Fruit fly (Drosophila melanogaster): Measurements from ENCODE around the gene Drsl5.

Drsl5 gene

dm6 chr3L:3343260-3343659 lies 26.7 kb downstream of the Drsl5 start:
- TF ChIP-seq Mio (GFP tag; optimal IDR thresholded peaks at IDR 0.05) (no peak), usp (GFP tag; optimal IDR thresholded peaks at IDR 0.05) (no peak), Myc (optimal IDR thresholded peaks at IDR 0.05) (no peak), sage (GFP tag; optimal IDR thresholded peaks at IDR 0.05) (peak; percentile 11), pan (optimal IDR thresholded peaks at IDR 0.05) (no peak), ey (GFP tag; optimal IDR thresholded peaks at IDR 0.05) (peak; percentile 79), Jra (GFP tag; optimal IDR thresholded peaks at IDR 0.05) (peak; percentile 38), rgr (GFP tag; optimal IDR thresholded peaks at IDR 0.05) (peak; percentile 77), CG32264 (GFP tag; optimal IDR thresholded peaks at IDR 0.05) (peak; percentile 23), Dfd (GFP tag; optimal IDR thresholded peaks at IDR 0.05) (no peak), OdsH (GFP tag; optimal IDR thresholded peaks at IDR 0.05) (peak; percentile 85), Dif (GFP tag; optimal IDR thresholded peaks at IDR 0.05; ENCODE audit: partially characterized antibody) (no peak), N (GFP tag; optimal IDR thresholded peaks at IDR 0.05) (no peak), psq (GFP tag; optimal IDR thresholded peaks at IDR 0.05) (peak; percentile 85), Vsx2 (GFP tag; optimal IDR thresholded peaks at IDR 0.05; ENCODE audit: partially characterized antibody) (no peak), brk (GFP tag; optimal IDR thresholded peaks at IDR 0.05) (peak; percentile 76), Hnf4 (GFP tag; optimal IDR thresholded peaks at IDR 0.05) (peak; percentile 78), Sp1 (GFP tag; optimal IDR thresholded peaks at IDR 0.05) (peak; percentile 90), Hr78 (GFP tag; optimal IDR thresholded peaks at IDR 0.05) (no peak), dl (GFP tag; optimal IDR thresholded peaks at IDR 0.05; ENCODE audit: insufficient read depth in 1 of 2, partially characterized antibody in 2 of 2) (no peak), br (GFP tag; optimal IDR thresholded peaks at IDR 0.05) (peak; percentile 72), Hr83 (GFP tag; optimal IDR thresholded peaks at IDR 0.05; ENCODE audit: poor library complexity, severe bottlenecking) (no peak), jim (GFP tag; optimal IDR thresholded peaks at IDR 0.05) (no peak), CG9705 (GFP tag; optimal IDR thresholded peaks at IDR 0.05) (peak; percentile 60), lola (GFP tag; optimal IDR thresholded peaks at IDR 0.05) (no peak), h (GFP tag; optimal IDR thresholded peaks at IDR 0.05) (peak; percentile 85), dsf (GFP tag; optimal IDR thresholded peaks at IDR 0.05; ENCODE audit: borderline replicate concordance) (peak; percentile 19), fru (GFP tag; optimal IDR thresholded peaks at IDR 0.05) (peak; percentile 88), Rel (GFP tag; optimal IDR thresholded peaks at IDR 0.05) (no peak), Rel (tag; optimal IDR thresholded peaks at IDR 0.05) (peak; percentile 6), dmrt93B (GFP tag; optimal IDR thresholded peaks at IDR 0.05) (peak; percentile 59), woc (GFP tag; optimal IDR thresholded peaks at IDR 0.05) (peak; percentile 60), sv (GFP tag; optimal IDR thresholded peaks at IDR 0.05) (peak; percentile 16), Abd-B (GFP tag; optimal IDR thresholded peaks at IDR 0.05) (no peak), HLH106 (tag; optimal IDR thresholded peaks at IDR 0.05) (peak; percentile 78), foxo (GFP tag; optimal IDR thresholded peaks at IDR 0.05) (peak in 1 of 2 experiments; percentile 85), GATAd (GFP tag; optimal IDR thresholded peaks at IDR 0.05) (no peak), tai (GFP tag; optimal IDR thresholded peaks at IDR 0.05) (peak; percentile 52), CrebA (GFP tag; optimal IDR thresholded peaks at IDR 0.05; ENCODE audit: borderline replicate concordance) (no peak)

- peak; percentile 15 for TF ChIP-seq brk (GFP tag; optimal IDR thresholded peaks at IDR 0.05)
- TF ChIP-seq HLH106 (tag; optimal IDR thresholded peaks at IDR 0.05) = no peak
- no peak for TF ChIP-seq usp (GFP tag; optimal IDR thresholded peaks at IDR 0.05)
- TF ChIP-seq foxo (GFP tag; optimal IDR thresholded peaks at IDR 0.05) = peak in 1 of 2 experiments; percentile 1
- TF ChIP-seq Hnf4 (GFP tag; optimal IDR thresholded peaks at IDR 0.05) = no peak
- TF ChIP-seq lola (GFP tag; optimal IDR thresholded peaks at IDR 0.05) = no peak
- no peak for TF ChIP-seq Abd-B (GFP tag; optimal IDR thresholded peaks at IDR 0.05)
- TF ChIP-seq rgr (GFP tag; optimal IDR thresholded peaks at IDR 0.05) = no peak
- no peak for TF ChIP-seq Myc (optimal IDR thresholded peaks at IDR 0.05)
- no peak for TF ChIP-seq Mio (GFP tag; optimal IDR thresholded peaks at IDR 0.05)
- no peak for TF ChIP-seq woc (GFP tag; optimal IDR thresholded peaks at IDR 0.05)
- TF ChIP-seq pan (optimal IDR thresholded peaks at IDR 0.05) = no peak
- TF ChIP-seq Hr83 (GFP tag; optimal IDR thresholded peaks at IDR 0.05; ENCODE audit: poor library complexity, severe bottlenecking) = no peak
- TF ChIP-seq sv (GFP tag; optimal IDR thresholded peaks at IDR 0.05) = no peak
- no peak for TF ChIP-seq Hr78 (GFP tag; optimal IDR thresholded peaks at IDR 0.05)
- no peak for TF ChIP-seq CG32264 (GFP tag; optimal IDR thresholded peaks at IDR 0.05)
- no peak for TF ChIP-seq jim (GFP tag; optimal IDR thresholded peaks at IDR 0.05)
- no peak for TF ChIP-seq dmrt93B (GFP tag; optimal IDR thresholded peaks at IDR 0.05)
- peak; percentile 5 for TF ChIP-seq fru (GFP tag; optimal IDR thresholded peaks at IDR 0.05)
Measured at dm6 chr3L:3344528-3344927, 27.9 kb downstream of the Drsl5 start.

Data from whole organism, wandering third instar larva.